Worm (Caenorhabditis elegans) whole organism, L1 larva: ENCODE results near the gene nhr-90.

Experiments used
- C04F5.9 ChIP-seq: sonication (generic microtip); optimal IDR thresholded peaks from 2 replicates; lab custom pipeline; 2016; ENCODE audit warnings: missing genetic modification characterization, missing compliant biosample characterization
- C16A3.4 ChIP-seq: fragments of 150-350 bp; optimal IDR thresholded peaks from 2 replicates; lab custom pipeline; 2014; ENCODE audit warnings: missing biosample characterization, missing genetic modification characterization
- C34B4.2 ChIP-seq: sonication (generic microtip); optimal IDR thresholded peaks from 2 replicates; lab custom pipeline; 2017; ENCODE audit warnings: mild to moderate bottlenecking, missing genetic modification characterization, missing compliant biosample characterization
- F16B12.6 ChIP-seq: fragments of 150-350 bp; optimal IDR thresholded peaks from 2 replicates; lab custom pipeline; 2014; ENCODE audit warnings: missing biosample characterization, missing genetic modification characterization
- Y116A8C.19 ChIP-seq: sonication (generic microtip); optimal IDR thresholded peaks from 2 replicates; lab custom pipeline; 2016; ENCODE audit warnings: missing compliant biosample characterization, missing genetic modification characterization, borderline replicate concordance
- aha-1 ChIP-seq: fragments of 150-350 bp; optimal IDR thresholded peaks from 2 replicates; lab custom pipeline; 2014; ENCODE audit warnings: missing biosample characterization, missing genetic modification characterization
- aly-2 ChIP-seq: fragments of 150-350 bp; optimal IDR thresholded peaks from 2 replicates; lab custom pipeline; 2014; ENCODE audit warnings: missing biosample characterization, missing genetic modification characterization
- ama-1 ChIP-seq: fragments of 150-350 bp; optimal IDR thresholded peaks from 2 replicates; lab custom pipeline; 2014
- ceh-8 ChIP-seq: fragments of 200-800 bp; sonication (Bioruptor generic); optimal IDR thresholded peaks from 2 replicates; lab custom pipeline; 2018; ENCODE audit warnings: mild to moderate bottlenecking, missing genetic modification characterization, moderate library complexity, missing compliant biosample characterization
- ceh-82 ChIP-seq, 3 experiments: fragments of 150-350 bp in 1 of 3; sonication (generic microtip) in 2 of 3; optimal IDR thresholded peaks; 2 replicates each; lab custom pipeline; 2014 to 2017; ENCODE audit warnings: missing biosample characterization in 3 of 3, missing genetic modification characterization in 3 of 3
- ceh-88 ChIP-seq: fragments of 200-800 bp; sonication (Bioruptor generic); IDR thresholded peaks from 2 replicates; pipeline ENCODE4 v1.3.6; 2022; ENCODE audit warnings: missing genetic modification characterization, missing compliant biosample characterization
- ceh-90 ChIP-seq: sonication (generic microtip); optimal IDR thresholded peaks from 2 replicates; lab custom pipeline; 2016; ENCODE audit warnings: missing genetic modification characterization, missing compliant biosample characterization
- ces-1 ChIP-seq: fragments of 150-350 bp; optimal IDR thresholded peaks from 2 replicates; lab custom pipeline; 2014; ENCODE audit warnings: missing biosample characterization, missing genetic modification reagents, missing genetic modification characterization
- dpl-1 ChIP-seq, 3 experiments: fragments of 150-350 bp in 2 of 3; sonication (generic microtip) in 1 of 3; optimal IDR thresholded peaks; 2 replicates each; lab custom pipeline; 2014 to 2017; ENCODE audit warnings: missing biosample characterization in 3 of 3, missing genetic modification characterization in 3 of 3, missing genetic modification reagents in 3 of 3
- egl-13 ChIP-seq: sonication (generic microtip); optimal IDR thresholded peaks from 2 replicates; lab custom pipeline; 2016; ENCODE audit warnings: missing genotype, missing genetic modification reagents, missing genetic modification characterization, missing compliant biosample characterization
- elt-2 ChIP-seq: sonication (generic microtip); optimal IDR thresholded peaks from 2 replicates; lab custom pipeline; 2016; ENCODE audit warnings: missing genetic modification characterization, mild to moderate bottlenecking, inconsistent platforms, missing compliant biosample characterization, missing genetic modification reagents
- elt-3 ChIP-seq, 6 experiments: fragments of 150-350 bp in 1 of 6; sonication (generic microtip); optimal IDR thresholded peaks; 2 replicates each; lab custom pipeline; 2017 to 2018; ENCODE audit warnings: missing biosample characterization in 6 of 6, missing genetic modification characterization in 6 of 6, inconsistent platforms in 1 of 6
- fkh-10 ChIP-seq: sonication (generic microtip); optimal IDR thresholded peaks from 2 replicates; lab custom pipeline; 2017; ENCODE audit warnings: missing biosample characterization, missing genetic modification reagents, missing genetic modification characterization
- hlh-17 ChIP-seq: fragments of 200-800 bp; sonication (Bioruptor generic); optimal IDR thresholded peaks from 2 replicates; lab custom pipeline; 2018; ENCODE audit warnings: missing genetic modification characterization, mild to moderate bottlenecking, missing compliant biosample characterization, moderate library complexity, borderline replicate concordance
- hlh-4 ChIP-seq: sonication (generic microtip); optimal IDR thresholded peaks from 2 replicates; lab custom pipeline; 2016; ENCODE audit warnings: mild to moderate bottlenecking, missing genetic modification characterization, missing compliant biosample characterization
- isw-1 ChIP-seq: fragments of 200-800 bp; sonication (Bioruptor generic); IDR thresholded peaks from 2 replicates; pipeline ENCODE4 v1.3.6; 2022; ENCODE audit warnings: missing genetic modification characterization, missing compliant biosample characterization
- lin-15B ChIP-seq: fragments of 150-350 bp; sonication (generic microtip); optimal IDR thresholded peaks from 3 replicates; lab custom pipeline; 2014; ENCODE audit warnings: missing biosample characterization, missing genetic modification characterization
- lin-35 ChIP-seq, 2 experiments: fragments of 150-350 bp; optimal IDR thresholded peaks; 2 replicates each; lab custom pipeline; 2014; ENCODE audit warnings: missing biosample characterization in 2 of 2, missing genetic modification characterization in 2 of 2, missing genetic modification reagents in 2 of 2
- lir-3 ChIP-seq: sonication (generic microtip); optimal IDR thresholded peaks from 2 replicates; lab custom pipeline; 2016; ENCODE audit warnings: mild to moderate bottlenecking, missing genetic modification characterization, moderate library complexity, missing compliant biosample characterization; ENCODE audit not compliant: poor library complexity
- mab-9 ChIP-seq: fragments of 200-800 bp; sonication (Bioruptor generic); IDR thresholded peaks from 2 replicates; pipeline ENCODE4 v1.3.6; 2022; ENCODE audit warnings: missing genetic modification reagents, missing genetic modification characterization, missing compliant biosample characterization
- mdl-1 ChIP-seq, 2 experiments: fragments of 150-350 bp; optimal IDR thresholded peaks; 2 replicates each; lab custom pipeline; 2014 to 2017; ENCODE audit warnings: missing biosample characterization in 2 of 2, missing genetic modification characterization in 2 of 2, inconsistent platforms in 1 of 2
- mef-2 ChIP-seq: fragments of 150-350 bp; optimal IDR thresholded peaks from 2 replicates; lab custom pipeline; 2014; ENCODE audit warnings: missing biosample characterization, missing genetic modification characterization
- mep-1 ChIP-seq: fragments of 150-350 bp; optimal IDR thresholded peaks from 2 replicates; lab custom pipeline; 2014; ENCODE audit warnings: missing biosample characterization, missing genetic modification characterization
- nhr-19 ChIP-seq: fragments of 200-800 bp; sonication (Bioruptor generic); conservative IDR thresholded peaks from 2 replicates; pipeline ENCODE4 v1.3.6; 2022; ENCODE audit warnings: missing genetic modification characterization, missing compliant biosample characterization
- nhr-20 ChIP-seq: sonication (generic microtip); optimal IDR thresholded peaks from 2 replicates; lab custom pipeline; 2016; ENCODE audit warnings: mild to moderate bottlenecking, missing genetic modification characterization, missing compliant biosample characterization
- nhr-237 ChIP-seq: fragments of 150-350 bp; optimal IDR thresholded peaks from 2 replicates; lab custom pipeline; 2014; ENCODE audit warnings: missing biosample characterization, missing genetic modification characterization
- nhr-28 ChIP-seq: fragments of 150-350 bp; optimal IDR thresholded peaks from 2 replicates; lab custom pipeline; 2014; ENCODE audit warnings: missing biosample characterization, missing genetic modification characterization
- nhr-76 ChIP-seq: sonication (generic microtip); optimal IDR thresholded peaks from 2 replicates; lab custom pipeline; 2017; ENCODE audit warnings: missing biosample characterization, missing genetic modification characterization
- nhr-77 ChIP-seq: fragments of 150-350 bp; optimal IDR thresholded peaks from 2 replicates; lab custom pipeline; 2014; ENCODE audit warnings: missing biosample characterization, missing genetic modification characterization
- nhr-85 ChIP-seq: sonication (generic microtip); peaks from one replicate; lab custom pipeline; 2016; ENCODE audit warnings: missing genetic modification characterization, inconsistent platforms, missing compliant biosample characterization
- pax-3 ChIP-seq: fragments of 200-800 bp; sonication (Bioruptor generic); optimal IDR thresholded peaks from 2 replicates; lab custom pipeline; 2018; ENCODE audit warnings: mild to moderate bottlenecking, missing genetic modification characterization, moderate library complexity, missing compliant biosample characterization
- rnt-1 ChIP-seq: sonication (generic microtip); optimal IDR thresholded peaks from 2 replicates; lab custom pipeline; 2016; ENCODE audit warnings: mild to moderate bottlenecking, missing genetic modification characterization, moderate library complexity, missing compliant biosample characterization
- snpc-4 ChIP-seq: fragments of 150-350 bp; optimal IDR thresholded peaks from 2 replicates; lab custom pipeline; 2014; ENCODE audit warnings: missing biosample characterization, missing genetic modification characterization
- snu-23 ChIP-seq: sonication (generic microtip); optimal IDR thresholded peaks from 2 replicates; lab custom pipeline; 2016; ENCODE audit warnings: missing genetic modification characterization, missing compliant biosample characterization
- sox-4 ChIP-seq: sonication (generic microtip); optimal IDR thresholded peaks from 2 replicates; lab custom pipeline; 2016; ENCODE audit warnings: missing genetic modification characterization, missing compliant biosample characterization
- sup-37 ChIP-seq: fragments of 200-800 bp; sonication (Bioruptor generic); optimal IDR thresholded peaks from 2 replicates; lab custom pipeline; 2018; ENCODE audit warnings: mild to moderate bottlenecking, missing genetic modification characterization, missing compliant biosample characterization
- swsn-7 ChIP-seq: sonication (generic microtip); optimal IDR thresholded peaks from 2 replicates; lab custom pipeline; 2016; ENCODE audit warnings: missing genetic modification characterization, missing compliant biosample characterization
- tbx-2 ChIP-seq: sonication (generic microtip); optimal IDR thresholded peaks from 2 replicates; lab custom pipeline; 2016; ENCODE audit warnings: missing genetic modification characterization, missing compliant biosample characterization
- unc-130 ChIP-seq: fragments of 150-350 bp; optimal IDR thresholded peaks from 2 replicates; lab custom pipeline; 2017; ENCODE audit warnings: missing biosample characterization, missing genetic modification characterization, inconsistent platforms
- unc-30 ChIP-seq: sonication (generic microtip); optimal IDR thresholded peaks from 2 replicates; lab custom pipeline; 2017; ENCODE audit warnings: missing biosample characterization, missing genetic modification characterization
- vab-15 ChIP-seq: sonication (generic microtip); optimal IDR thresholded peaks from 2 replicates; lab custom pipeline; 2017; ENCODE audit warnings: missing genotype, mild to moderate bottlenecking, missing genetic modification characterization, missing compliant biosample characterization
- zag-1 ChIP-seq: fragments of 150-350 bp; optimal IDR thresholded peaks from 2 replicates; lab custom pipeline; 2014; ENCODE audit warnings: missing biosample characterization, missing genetic modification characterization
- zip-4 ChIP-seq: fragments of 200-800 bp; sonication (Bioruptor generic); optimal IDR thresholded peaks from 2 replicates; lab custom pipeline; 2018; ENCODE audit warnings: mild to moderate bottlenecking, missing genetic modification characterization, moderate library complexity, missing compliant biosample characterization
- ztf-4 ChIP-seq: fragments of 150-350 bp; optimal IDR thresholded peaks from 2 replicates; lab custom pipeline; 2014; ENCODE audit warnings: missing biosample characterization, missing genetic modification characterization

nhr-90 gene

ce11 chrV:619054-619453 is 8.7 kb downstream of the nhr-90 start, which contains the start of gene F48G7.4 (continued):
- TF ChIP-seq rnt-1 = peak; percentile 67
- TF ChIP-seq ceh-82 (tag; optimal IDR thresholded peaks at IDR 0.05; lab: Kevin White, UChicago) = peak; percentile 69 to 90 (median 76)
- TF ChIP-seq sox-4 (tag; lab: Kevin White, UChicago) = peak; percentile 13
- TF ChIP-seq pax-3 = peak; percentile 3
- no peak for TF ChIP-seq elt-2
- peak; percentile 33 for TF ChIP-seq isw-1 (GFP tag; lab: Robert Waterston, UW)
- no peak for TF ChIP-seq hlh-17 (GFP tag; lab: Kevin White, UChicago)
- TF ChIP-seq ceh-90 (tag; lab: Kevin White, UChicago) = no peak
- TF ChIP-seq ama-1 (lab: Kevin White, UChicago) = no peak
- peak; percentile 52 to 64 for TF ChIP-seq lin-35 (GFP tag; optimal IDR thresholded peaks at IDR 0.05; lab: Kevin White, UChicago)
- TF ChIP-seq snpc-4 (tag; lab: Kevin White, UChicago) = peak; percentile 13
- TF ChIP-seq mdl-1 (tag; optimal IDR thresholded peaks at IDR 0.05; lab: Kevin White, UChicago) = peak in 1 of 2 experiments; percentile 11
- TF ChIP-seq egl-13 = peak; percentile 55
- TF ChIP-seq mep-1 = peak; percentile 25
- TF ChIP-seq ceh-88 (GFP tag; lab: Robert Waterston, UW) = no peak
- TF ChIP-seq ztf-4 (tag; lab: Kevin White, UChicago) = peak; percentile 73
- no peak for TF ChIP-seq zip-4 (GFP tag; lab: Kevin White, UChicago)
- TF ChIP-seq C34B4.2 = no peak
- peak; percentile 95 for TF ChIP-seq nhr-85 (tag; lab: Kevin White, UChicago)
- peak; percentile 5 for TF ChIP-seq F16B12.6
- TF ChIP-seq fkh-10 (GFP tag; lab: Kevin White, UChicago) = peak; percentile 38
- TF ChIP-seq nhr-77 (tag; lab: Kevin White, UChicago) = peak; percentile 23
- TF ChIP-seq Y116A8C.19 = no peak
- TF ChIP-seq unc-30 = no peak
- peak; percentile 60 for TF ChIP-seq nhr-19
- no peak for TF ChIP-seq mab-9 (GFP tag; lab: Robert Waterston, UW)
- TF ChIP-seq C16A3.4 = no peak
- TF ChIP-seq tbx-2 (tag; lab: Kevin White, UChicago) = peak; percentile 86
- peak; percentile 91 for TF ChIP-seq nhr-20
- no peak for TF ChIP-seq lin-15B (tag; lab: Kevin White, UChicago)
- peak; percentile 78 for TF ChIP-seq swsn-7 (tag; lab: Kevin White, UChicago)
- TF ChIP-seq lir-3 (tag; lab: Kevin White, UChicago) = peak; percentile 62
- peak; percentile 54 for TF ChIP-seq aly-2 (tag; lab: Kevin White, UChicago)
- TF ChIP-seq zag-1 (tag; lab: Kevin White, UChicago) = peak; percentile 26

DNA sequence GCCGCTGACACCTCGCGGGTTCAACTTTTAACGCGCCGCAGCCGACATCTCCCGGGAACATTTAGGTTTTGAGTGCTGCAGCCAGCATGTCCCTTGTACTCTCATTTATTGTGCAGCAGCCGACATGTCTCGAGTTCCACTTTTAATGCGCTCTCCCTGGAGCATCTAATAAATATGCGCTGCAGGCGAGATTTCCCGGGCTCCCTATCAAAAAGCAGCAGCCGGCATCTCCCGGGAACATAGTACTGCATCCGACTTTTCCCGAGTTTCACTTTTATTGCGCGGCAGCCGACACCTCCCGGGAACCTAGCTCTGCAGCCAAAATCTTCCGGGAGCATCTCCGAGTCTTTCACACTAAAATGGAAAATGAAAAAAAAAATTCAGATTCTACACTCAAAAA is 10.7 kb downstream of the nhr-90 start:
- no peak for TF ChIP-seq sup-37 (GFP tag; lab: Kevin White, UChicago)

DNA sequence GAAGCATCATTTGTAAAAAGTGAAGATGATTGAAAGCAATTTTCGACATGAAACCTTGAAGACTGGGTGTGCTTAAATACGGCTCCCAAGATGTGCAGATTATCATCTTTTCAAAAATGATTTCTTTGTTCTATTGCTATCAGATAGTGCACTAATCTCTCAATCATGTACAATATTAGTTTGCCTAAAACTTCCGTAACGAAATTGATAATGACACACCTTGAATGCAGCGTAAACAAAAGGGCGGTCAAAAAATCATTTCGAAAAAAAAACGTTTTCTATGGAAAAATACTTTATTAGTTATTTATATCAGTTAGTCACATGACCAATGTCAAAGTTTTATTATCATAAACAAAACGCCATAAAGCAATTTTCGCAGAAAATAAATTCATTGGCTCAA is 12.6 kb downstream of the nhr-90 start, which contains the start of gene F48G7.5:
TSS of gene F48G7.5 (minus strand) at position 34 of the 400 bp plus-strand sequence.
- TF ChIP-seq elt-2 (peak; percentile 29), C34B4.2 (no peak)

DNA sequence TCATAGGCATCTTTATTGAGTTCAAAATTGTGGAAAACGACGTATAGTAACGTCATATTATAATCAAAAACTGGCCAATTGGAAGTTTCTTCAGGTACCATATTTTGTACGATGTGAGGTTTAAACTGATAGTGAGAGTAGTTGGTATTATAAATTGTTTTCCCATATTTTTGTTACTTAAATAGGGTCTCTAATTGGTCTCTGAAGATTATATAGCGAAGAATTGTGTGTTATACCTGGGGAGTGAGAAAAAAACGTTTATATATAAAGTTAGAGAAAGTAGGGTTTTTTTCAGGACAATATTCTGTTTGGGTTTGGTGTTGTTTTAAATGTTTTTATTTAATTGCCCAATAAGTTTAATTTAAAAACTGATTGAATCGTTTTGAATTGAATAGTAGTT is 14.6 kb downstream of the nhr-90 start, which contains the start of gene srt-17:
TSS of gene srt-17 (minus strand) at position 101 of the 400 bp plus-strand sequence.
- no peak for TF ChIP-seq tbx-2 (tag; lab: Kevin White, UChicago)
- TF ChIP-seq F16B12.6 = no peak
- no peak for TF ChIP-seq nhr-237 (tag; lab: Kevin White, UChicago)
- no peak for TF ChIP-seq nhr-85 (tag; lab: Kevin White, UChicago)
- TF ChIP-seq elt-3 (tag; optimal IDR thresholded peaks at IDR 0.05; lab: Kevin White, UChicago) = no peak
- TF ChIP-seq sup-37 (GFP tag; lab: Kevin White, UChicago) = no peak
- TF ChIP-seq nhr-28 = no peak
- TF ChIP-seq hlh-4 = no peak
- TF ChIP-seq snu-23 (GFP tag; lab: Kevin White, UChicago) = no peak
- no peak for TF ChIP-seq ama-1 (lab: Kevin White, UChicago)
- no peak for TF ChIP-seq aha-1
- TF ChIP-seq vab-15 (tag; lab: Kevin White, UChicago) = no peak
- TF ChIP-seq nhr-76 (tag; lab: Kevin White, UChicago) = no peak
- no peak for TF ChIP-seq ces-1 (GFP tag; lab: Kevin White, UChicago)
- TF ChIP-seq dpl-1 (GFP tag; optimal IDR thresholded peaks at IDR 0.05; lab: Kevin White, UChicago) = no peak
- TF ChIP-seq mef-2 (tag; lab: Kevin White, UChicago) = no peak
- TF ChIP-seq unc-130 = no peak
- no peak for TF ChIP-seq ceh-8
- TF ChIP-seq C04F5.9 (tag; lab: Kevin White, UChicago) = no peak
